Fruit fly (Drosophila melanogaster) whole organism, embryonic: Measurements from ENCODE around the gene bab1.

Experiments used
- Aef1 ChIP-seq: fragments of 200-800 bp; sonication (Bioruptor generic); IDR thresholded peaks from 3 replicates; pipeline ENCODE4 v1.3.6; 2022; ENCODE audit warnings: missing biosample characterization, missing genetic modification characterization
- CG10979 ChIP-seq: fragments of 200-800 bp; sonication (Bioruptor generic); optimal IDR thresholded peaks from 2 replicates; lab custom pipeline; 2018; ENCODE audit warnings: missing biosample characterization, mild to moderate bottlenecking, missing genetic modification characterization, moderate library complexity
- CG13123 ChIP-seq: fragments of 200-800 bp; sonication (Bioruptor generic); optimal IDR thresholded peaks from 2 replicates; lab custom pipeline; 2016; ENCODE audit warnings: missing biosample characterization, missing genetic modification characterization
- CG17186 ChIP-seq: fragments of 200-800 bp; sonication (Bioruptor generic); optimal IDR thresholded peaks from 3 replicates; lab custom pipeline; 2017; ENCODE audit warnings: missing biosample characterization, missing genetic modification reagents, missing genetic modification characterization
- CG18476 ChIP-seq: fragments of 200-800 bp; sonication (Bioruptor generic); optimal IDR thresholded peaks from 2 replicates; lab custom pipeline; 2016; ENCODE audit warnings: missing biosample characterization, mild to moderate bottlenecking, missing genetic modification characterization
- CG30020 ChIP-seq: fragments of 200-800 bp; optimal IDR thresholded peaks from 2 replicates; lab custom pipeline; 2019; ENCODE audit warnings: missing biosample characterization, mild to moderate bottlenecking, missing genetic modification characterization, moderate library complexity
- CG30403 ChIP-seq: fragments of 200-800 bp; sonication (Bioruptor generic); optimal IDR thresholded peaks from 3 replicates; lab custom pipeline; 2016; ENCODE audit warnings: missing biosample characterization, missing genetic modification characterization
- CG31365 ChIP-seq: fragments of 200-800 bp; sonication (Bioruptor generic); optimal IDR thresholded peaks from 2 replicates; lab custom pipeline; 2018; ENCODE audit warnings: missing biosample characterization, mild to moderate bottlenecking, missing genetic modification characterization
- CG42726 ChIP-seq: fragments of 200-800 bp; sonication (Bioruptor generic); IDR thresholded peaks from 2 replicates; pipeline ENCODE4 v1.3.6; 2022; ENCODE audit warnings: missing biosample characterization, missing genetic modification characterization; ENCODE audit not compliant: partially characterized antibody
- CG4360 ChIP-seq: fragments of 200-800 bp; sonication (Bioruptor generic); IDR thresholded peaks from 2 replicates; pipeline ENCODE4 v1.3.6; 2022; ENCODE audit warnings: missing biosample characterization, missing genetic modification characterization
- CG6272 ChIP-seq: fragments of 200-800 bp; sonication (Bioruptor generic); IDR thresholded peaks from 2 replicates; pipeline ENCODE4 v1.3.6; 2022; ENCODE audit warnings: missing biosample characterization, missing genetic modification characterization
- CG7987 ChIP-seq: fragments of 200-800 bp; sonication (Bioruptor generic); optimal IDR thresholded peaks from 2 replicates; lab custom pipeline; 2018; ENCODE audit warnings: missing biosample characterization, mild to moderate bottlenecking, missing genetic modification characterization, moderate library complexity
- CG9817 ChIP-seq: fragments of 200-800 bp; sonication (Bioruptor generic); optimal IDR thresholded peaks from 2 replicates; lab custom pipeline; 2018; ENCODE audit warnings: missing biosample characterization, mild to moderate bottlenecking, missing genetic modification characterization, moderate library complexity
- CG9876 ChIP-seq: fragments of 200-800 bp; sonication (Bioruptor generic); optimal IDR thresholded peaks from 2 replicates; lab custom pipeline; 2016; ENCODE audit warnings: missing biosample characterization, missing genetic modification characterization
- D ChIP-seq, 2 experiments: fragments of 200-800 bp in 1 of 2; fragments of >200 bp in 1 of 2; sonication (Bioruptor generic) in 1 of 2; optimal IDR thresholded peaks; 2 replicates in 1 of 2; 3 replicates in 1 of 2; lab custom pipeline; 2017; ENCODE audit warnings: mild to moderate bottlenecking in 1 of 2, missing biosample characterization in 1 of 2, missing genetic modification characterization in 1 of 2, missing genetic modification reagents in 1 of 2
- Dad ChIP-seq: fragments of 200-800 bp; sonication (Bioruptor generic); optimal IDR thresholded peaks from 3 replicates; lab custom pipeline; 2016; ENCODE audit warnings: missing biosample characterization, missing genetic modification characterization
- Dek ChIP-seq: fragments of 200-800 bp; sonication (Bioruptor generic); optimal IDR thresholded peaks from 3 replicates; lab custom pipeline; 2019; ENCODE audit warnings: missing biosample characterization, mild to moderate bottlenecking, missing genetic modification characterization, moderate library complexity
- Drgx ChIP-seq: fragments of 200-800 bp; sonication (Bioruptor generic); IDR thresholded peaks from 2 replicates; pipeline ENCODE4 v1.3.6; 2022; ENCODE audit warnings: missing biosample characterization, missing genetic modification characterization
- Fer1 ChIP-seq: fragments of 200-800 bp; sonication (Bioruptor generic); optimal IDR thresholded peaks from 2 replicates; lab custom pipeline; 2017; ENCODE audit warnings: missing biosample characterization, mild to moderate bottlenecking, missing genetic modification characterization
- H2.0 ChIP-seq: fragments of 200-800 bp; sonication (Bioruptor generic); IDR thresholded peaks from 2 replicates; pipeline ENCODE4 v1.3.6; 2022; ENCODE audit warnings: missing biosample characterization, missing genetic modification characterization
- Hr78 ChIP-seq, 2 experiments: fragments of 200-800 bp in 1 of 2; fragments of >200 bp in 1 of 2; sonication (Bioruptor generic) in 1 of 2; optimal IDR thresholded peaks; 2 replicates each; lab custom pipeline; 2017 to 2019; ENCODE audit warnings: missing biosample characterization in 2 of 2, missing genetic modification characterization in 2 of 2, mild to moderate bottlenecking in 1 of 2, moderate library complexity in 1 of 2
- Kr ChIP-seq: fragments of 200-800 bp; sonication (Bioruptor generic); optimal IDR thresholded peaks from 2 replicates; lab custom pipeline; 2017; ENCODE audit warnings: missing biosample characterization, mild to moderate bottlenecking, missing genetic modification characterization
- Neu2 ChIP-seq: fragments of 200-800 bp; sonication (Bioruptor generic); optimal IDR thresholded peaks from 3 replicates; lab custom pipeline; 2016; ENCODE audit warnings: missing biosample characterization, missing genetic modification characterization, borderline replicate concordance
- NfI ChIP-seq: fragments of 200-800 bp; sonication (Bioruptor generic); optimal IDR thresholded peaks from 3 replicates; lab custom pipeline; 2018; ENCODE audit warnings: missing biosample characterization, mild to moderate bottlenecking, missing genetic modification characterization, moderate library complexity
- Side ChIP-seq: fragments of 200-800 bp; sonication (Bioruptor generic); optimal IDR thresholded peaks from 2 replicates; lab custom pipeline; 2016; ENCODE audit warnings: missing biosample characterization, missing genetic modification characterization
- Sin3A ChIP-seq: fragments of >200 bp; optimal IDR thresholded peaks from 2 replicates; lab custom pipeline; 2018
- Xrp1 ChIP-seq: fragments of 200-800 bp; sonication (Bioruptor generic); IDR thresholded peaks from 2 replicates; pipeline ENCODE4 v1.3.6; 2022; ENCODE audit warnings: missing biosample characterization, missing genetic modification characterization
- ab ChIP-seq: fragments of 200-800 bp; sonication (Bioruptor generic); optimal IDR thresholded peaks from 2 replicates; lab custom pipeline; 2016; ENCODE audit warnings: missing biosample characterization, missing genetic modification characterization
- ase ChIP-seq: fragments of 200-800 bp; sonication (Bioruptor generic); IDR thresholded peaks from 3 replicates; pipeline ENCODE4 v1.3.6; 2022; ENCODE audit warnings: missing biosample characterization, missing genetic modification characterization
- az2 ChIP-seq: fragments of 200-800 bp; sonication (Bioruptor generic); optimal IDR thresholded peaks from 3 replicates; lab custom pipeline; 2016; ENCODE audit warnings: missing biosample characterization, missing genetic modification characterization
- corto ChIP-seq: fragments of 200-800 bp; sonication (Bioruptor generic); optimal IDR thresholded peaks from 2 replicates; lab custom pipeline; 2016; ENCODE audit warnings: missing biosample characterization, mild to moderate bottlenecking, missing genetic modification characterization, moderate library complexity
- croc ChIP-seq: fragments of 200-800 bp; sonication (Bioruptor generic); conservative IDR thresholded peaks from 3 replicates; pipeline ENCODE4 v1.3.6; 2022; ENCODE audit warnings: missing biosample characterization, missing genetic modification characterization
- dimm ChIP-seq: fragments of 200-800 bp; sonication (Bioruptor generic); IDR thresholded peaks from 2 replicates; pipeline ENCODE4 v1.3.6; 2022; ENCODE audit warnings: missing biosample characterization, missing genetic modification characterization
- ems ChIP-seq: fragments of 200-800 bp; sonication (Bioruptor generic); optimal IDR thresholded peaks from 3 replicates; lab custom pipeline; 2016; ENCODE audit warnings: missing biosample characterization, missing genetic modification characterization
- fu2 ChIP-seq: fragments of 200-800 bp; sonication (Bioruptor generic); optimal IDR thresholded peaks from 2 replicates; lab custom pipeline; 2016; ENCODE audit warnings: missing biosample characterization, missing genetic modification characterization
- h ChIP-seq: fragments of >200 bp; optimal IDR thresholded peaks from 2 replicates; lab custom pipeline; 2017
- hbn ChIP-seq: fragments of 200-800 bp; sonication (Bioruptor generic); IDR thresholded peaks from 2 replicates; pipeline ENCODE4 v1.3.6; 2022; ENCODE audit warnings: missing biosample characterization, missing genetic modification characterization; ENCODE audit not compliant: partially characterized antibody
- hkb ChIP-seq, 2 experiments: fragments of 200-800 bp in 1 of 2; fragments of >200 bp in 1 of 2; sonication (Bioruptor generic) in 1 of 2; IDR thresholded peaks in 1 of 2; optimal IDR thresholded peaks in 1 of 2; 2 replicates each; pipeline versions ENCODE4 v1.3.6 to Lab custom; 2017 to 2022; ENCODE audit warnings: missing biosample characterization in 1 of 2, missing genetic modification characterization in 1 of 2
- jigr1 ChIP-seq: fragments of 200-800 bp; sonication (Bioruptor generic); IDR thresholded peaks from 3 replicates; pipeline ENCODE4 v1.3.6; 2022; ENCODE audit warnings: missing biosample characterization, missing genetic modification characterization
- lmd ChIP-seq: fragments of 200-800 bp; sonication (Bioruptor generic); IDR thresholded peaks from 2 replicates; pipeline ENCODE4 v1.3.6; 2022; ENCODE audit warnings: missing biosample characterization, missing genetic modification characterization
- odd ChIP-seq: fragments of 200-800 bp; sonication (Bioruptor generic); optimal IDR thresholded peaks from 2 replicates; lab custom pipeline; 2017; ENCODE audit warnings: missing biosample characterization, mild to moderate bottlenecking, missing genetic modification characterization
- pb ChIP-seq: fragments of 200-800 bp; sonication (Bioruptor generic); optimal IDR thresholded peaks from 3 replicates; lab custom pipeline; 2016; ENCODE audit warnings: missing biosample characterization, missing genetic modification characterization
- pita ChIP-seq: fragments of 200-800 bp; sonication (Bioruptor generic); optimal IDR thresholded peaks from 2 replicates; lab custom pipeline; 2017; ENCODE audit warnings: missing biosample characterization, mild to moderate bottlenecking, missing genetic modification characterization
- pum ChIP-seq: fragments of 200-800 bp; sonication (Bioruptor generic); optimal IDR thresholded peaks from 2 replicates; lab custom pipeline; 2016; ENCODE audit warnings: missing biosample characterization, missing genetic modification characterization
- pzg ChIP-seq: fragments of 200-800 bp; sonication (Bioruptor generic); optimal IDR thresholded peaks from 3 replicates; lab custom pipeline; 2018; ENCODE audit warnings: missing biosample characterization, mild to moderate bottlenecking, missing genetic modification characterization, moderate library complexity
- sens-2 ChIP-seq: fragments of 200-800 bp; sonication (Bioruptor generic); IDR thresholded peaks from 2 replicates; pipeline ENCODE4 v1.3.6; 2022; ENCODE audit warnings: missing biosample characterization, missing genetic modification characterization
- slou ChIP-seq: fragments of 200-800 bp; sonication (Bioruptor generic); optimal IDR thresholded peaks from 3 replicates; lab custom pipeline; 2016; ENCODE audit warnings: missing biosample characterization, missing genetic modification characterization
- sob ChIP-seq: fragments of 200-800 bp; sonication (Bioruptor generic); IDR thresholded peaks from 2 replicates; pipeline ENCODE4 v1.3.6; 2022; ENCODE audit warnings: missing biosample characterization, missing genetic modification characterization
- unpg ChIP-seq: fragments of 200-800 bp; sonication (Bioruptor generic); optimal IDR thresholded peaks from 3 replicates; lab custom pipeline; 2018; ENCODE audit warnings: missing biosample characterization, mild to moderate bottlenecking, missing genetic modification characterization, moderate library complexity
- yki ChIP-seq: fragments of >200 bp; optimal IDR thresholded peaks from 3 replicates; lab custom pipeline; 2018
- zf30C ChIP-seq: fragments of 200-800 bp; sonication (Bioruptor generic); optimal IDR thresholded peaks from 3 replicates; lab custom pipeline; 2018; ENCODE audit warnings: missing biosample characterization, mild to moderate bottlenecking, missing genetic modification characterization

The bab1 gene

DNA sequence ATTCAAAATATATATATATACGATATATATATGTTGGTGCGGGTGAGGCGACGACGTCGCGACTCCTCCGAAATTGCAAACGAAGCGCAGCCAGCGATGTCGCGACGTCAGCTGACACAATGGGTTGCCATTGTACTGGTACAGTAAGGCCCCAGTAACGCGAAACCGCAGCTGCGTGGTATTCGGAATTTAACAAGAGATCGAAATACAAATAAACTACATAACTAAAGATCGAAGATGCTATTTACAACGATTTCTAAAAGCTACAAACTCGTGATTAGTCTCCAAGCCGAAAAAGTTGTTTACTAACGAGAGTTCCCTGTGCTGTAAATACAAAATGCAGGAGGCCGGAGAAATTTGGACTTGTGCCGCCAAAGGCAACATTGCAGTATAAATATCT is 68.3 kb downstream of the bab1 start (continued):
- no peak for TF ChIP-seq hkb (optimal IDR thresholded peaks at IDR 0.05; lab: Kevin White, UChicago)
- TF ChIP-seq hkb (GFP tag; IDR thresholded peaks at IDR 0.05; lab: Robert Waterston, UW), result peak; percentile 87
- peak; percentile 44 for TF ChIP-seq ab (GFP tag; lab: Kevin White, UChicago)
- TF ChIP-seq sens-2 (GFP tag; lab: Robert Waterston, UW), result peak; percentile 72
- TF ChIP-seq hbn, result no peak
- TF ChIP-seq Drgx, result peak; percentile 94
- TF ChIP-seq CG7987, result no peak
- peak; percentile 53 for TF ChIP-seq Dad (GFP tag; lab: Kevin White, UChicago)
- TF ChIP-seq CG30020 (tag; lab: Kevin White, UChicago), result peak; percentile 22
- no peak for TF ChIP-seq pb (GFP tag; lab: Kevin White, UChicago)
- TF ChIP-seq jigr1 (GFP tag; lab: Robert Waterston, UW), result no peak
- peak; percentile 26 for TF ChIP-seq CG17186 (GFP tag; lab: Kevin White, UChicago)
- TF ChIP-seq pzg (GFP tag; lab: Kevin White, UChicago), result no peak
- TF ChIP-seq fu2 (GFP tag; lab: Kevin White, UChicago), result peak; percentile 13
- TF ChIP-seq Hr78 (GFP tag; optimal IDR thresholded peaks at IDR 0.05; lab: Kevin White, UChicago), result peak in 1 of 2 experiments; percentile 2
- no peak for TF ChIP-seq Sin3A (lab: Kevin White, UChicago)
- TF ChIP-seq unpg, result peak; percentile 80
- peak; percentile 18 for TF ChIP-seq CG31365 (tag; lab: Kevin White, UChicago)
- peak; percentile 72 for TF ChIP-seq lmd (GFP tag; lab: Robert Waterston, UW)
- TF ChIP-seq CG10979, result peak; percentile 79
- peak; percentile 81 for TF ChIP-seq H2.0
- TF ChIP-seq corto (GFP tag; lab: Kevin White, UChicago), result peak; percentile 38
- TF ChIP-seq CG6272 (GFP tag; lab: Robert Waterston, UW), result peak; percentile 46; the same call in 1 of the 2 replicates
- no peak for TF ChIP-seq Side (GFP tag; lab: Kevin White, UChicago)
- TF ChIP-seq ase (GFP tag; lab: Robert Waterston, UW), result peak; percentile 81
- TF ChIP-seq Neu2 (GFP tag; lab: Kevin White, UChicago), result no peak
- no peak for TF ChIP-seq yki (lab: Kevin White, UChicago)
- peak; percentile 55 for TF ChIP-seq pum
- peak; percentile 87 for TF ChIP-seq az2
- TF ChIP-seq NfI, result peak; percentile 66
- TF ChIP-seq Aef1, result peak; percentile 66
- TF ChIP-seq Fer1 (GFP tag; lab: Kevin White, UChicago), result peak; percentile 22
- TF ChIP-seq CG13123 (GFP tag; lab: Kevin White, UChicago), result peak; percentile 35
- peak; percentile 73 for TF ChIP-seq dimm (GFP tag; lab: Robert Waterston, UW)
- peak; percentile 55 for TF ChIP-seq ems
- no peak for TF ChIP-seq CG42726 (GFP tag; lab: Robert Waterston, UW)
- peak; percentile 70 for TF ChIP-seq CG30403 (GFP tag; lab: Kevin White, UChicago)
- peak; percentile 64 for TF ChIP-seq odd (GFP tag; lab: Kevin White, UChicago)
- TF ChIP-seq CG9876, result peak; percentile 21
- peak; percentile 48; the same call in 1 of the 2 replicates for TF ChIP-seq CG4360 (GFP tag; lab: Robert Waterston, UW)
- TF ChIP-seq sob (GFP tag; lab: Robert Waterston, UW), result peak; percentile 72
- TF ChIP-seq pita (GFP tag; lab: Kevin White, UChicago), result no peak
- TF ChIP-seq zf30C (GFP tag; lab: Kevin White, UChicago), result no peak
- no peak for TF ChIP-seq Dek
- TF ChIP-seq Kr, result no peak
- TF ChIP-seq Xrp1 (GFP tag; lab: Robert Waterston, UW), result peak; percentile 91
- peak; percentile 25 for TF ChIP-seq CG18476 (GFP tag; lab: Kevin White, UChicago)
- no peak for TF ChIP-seq slou
- TF ChIP-seq croc, result peak; percentile 77
- TF ChIP-seq CG9817, result peak; percentile 58
- no peak for TF ChIP-seq D (optimal IDR thresholded peaks at IDR 0.05; lab: Kevin White, UChicago)
- peak; percentile 72 for TF ChIP-seq D (GFP tag; optimal IDR thresholded peaks at IDR 0.05; lab: Kevin White, UChicago)
- no peak for TF ChIP-seq h (lab: Kevin White, UChicago)
